Worm (Caenorhabditis elegans) whole organism, mixed stage, embryonic: ENCODE measurements around the gene tmem-184.

Source experiments
- elt-3 ChIP-seq: fragments of 150-350 bp; optimal IDR thresholded peaks from 2 replicates; lab custom pipeline; 2014; ENCODE audit warnings: missing biosample characterization, missing genetic modification characterization
- nhr-12 ChIP-seq: fragments of 150-350 bp; optimal IDR thresholded peaks from 2 replicates; lab custom pipeline; 2014; ENCODE audit warnings: missing biosample characterization, missing genetic modification characterization

DNA sequence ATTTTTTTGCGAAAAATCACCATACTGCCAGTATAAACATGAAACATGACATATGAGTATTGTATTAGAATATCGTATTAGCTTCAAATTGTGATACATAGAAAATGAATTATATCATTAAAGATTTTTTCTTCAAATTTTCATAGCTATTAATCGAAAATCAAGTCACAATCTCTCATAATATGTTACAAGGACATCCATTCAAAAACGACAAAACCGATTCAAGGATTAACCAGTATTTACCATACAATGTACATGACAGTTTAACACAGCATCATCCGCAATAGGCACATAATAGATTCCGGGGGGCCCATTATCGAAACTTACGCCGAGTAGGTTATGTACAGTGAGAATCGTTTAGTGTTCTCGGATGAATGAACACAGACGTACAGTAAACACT, 35.4 kb downstream of the tmem-184 start:
- TF ChIP-seq nhr-12 (tag; lab: Kevin White, UChicago) (no peak), elt-3 (tag; lab: Kevin White, UChicago) (no peak)
